Fruit fly (Drosophila melanogaster) whole organism, embryonic: Measurements from ENCODE around the gene GAPcenA.

Source experiments
- Atf-2 ChIP-seq: fragments of 200-800 bp; sonication (Bioruptor generic); optimal IDR thresholded peaks from 2 replicates; lab custom pipeline; 2016; ENCODE audit warnings: missing biosample characterization, missing genetic modification characterization
- B-H1 ChIP-seq: fragments of 200-800 bp; sonication (Bioruptor generic); IDR thresholded peaks from 3 replicates; pipeline ENCODE4 v1.3.6; 2022; ENCODE audit warnings: missing biosample characterization, missing genetic modification characterization
- CG10267 ChIP-seq: fragments of 200-800 bp; sonication (Bioruptor generic); optimal IDR thresholded peaks from 2 replicates; lab custom pipeline; 2018; ENCODE audit warnings: missing biosample characterization, mild to moderate bottlenecking, missing genetic modification characterization, moderate library complexity
- CG14441 ChIP-seq: fragments of 200-800 bp; sonication (Bioruptor generic); IDR thresholded peaks from 2 replicates; pipeline ENCODE4 v1.3.6; 2022; ENCODE audit warnings: missing biosample characterization, missing genetic modification characterization
- CG14965 ChIP-seq: fragments of 200-800 bp; sonication (Bioruptor generic); optimal IDR thresholded peaks from 2 replicates; lab custom pipeline; 2016; ENCODE audit warnings: missing biosample characterization, missing genetic modification characterization, borderline replicate concordance
- CG15011 ChIP-seq: fragments of 200-800 bp; sonication (Bioruptor generic); optimal IDR thresholded peaks from 3 replicates; lab custom pipeline; 2018; ENCODE audit warnings: missing biosample characterization, mild to moderate bottlenecking, missing genetic modification characterization
- CG17186 ChIP-seq: fragments of 200-800 bp; sonication (Bioruptor generic); optimal IDR thresholded peaks from 3 replicates; lab custom pipeline; 2017; ENCODE audit warnings: missing biosample characterization, missing genetic modification reagents, missing genetic modification characterization
- CG17612 ChIP-seq: fragments of 200-800 bp; sonication (Bioruptor generic); IDR thresholded peaks from 2 replicates; pipeline ENCODE4 v1.3.6; 2022; ENCODE audit warnings: missing biosample characterization, missing genetic modification characterization
- CG1832 ChIP-seq: fragments of 200-800 bp; sonication (Bioruptor generic); optimal IDR thresholded peaks from 2 replicates; lab custom pipeline; 2017; ENCODE audit warnings: missing biosample characterization, mild to moderate bottlenecking, missing genetic modification characterization, inconsistent platforms
- CG18619 ChIP-seq: fragments of 200-800 bp; sonication (Bioruptor generic); optimal IDR thresholded peaks from 3 replicates; lab custom pipeline; 2017; ENCODE audit warnings: missing biosample characterization, mild to moderate bottlenecking, missing genetic modification characterization
- CG2129 ChIP-seq: fragments of 200-800 bp; sonication (Bioruptor generic); IDR thresholded peaks from 2 replicates; pipeline ENCODE4 v1.3.6; 2022; ENCODE audit warnings: missing biosample characterization, missing genetic modification characterization; ENCODE audit not compliant: partially characterized antibody
- CG3065 ChIP-seq: fragments of 200-800 bp; sonication (Bioruptor generic); optimal IDR thresholded peaks from 2 replicates; lab custom pipeline; 2016; ENCODE audit warnings: missing biosample characterization, missing genetic modification characterization
- CG32532 ChIP-seq: fragments of 200-800 bp; sonication (Bioruptor generic); IDR thresholded peaks from 2 replicates; pipeline ENCODE4 v1.3.6; 2022; ENCODE audit warnings: missing biosample characterization, missing genetic modification characterization
- CG32772 ChIP-seq: fragments of 200-800 bp; sonication (Bioruptor generic); IDR thresholded peaks from 2 replicates; pipeline ENCODE4 v1.3.6; 2022; ENCODE audit warnings: missing biosample characterization, missing genetic modification characterization
- CG3281 ChIP-seq: fragments of 200-800 bp; sonication (Bioruptor generic); optimal IDR thresholded peaks from 3 replicates; lab custom pipeline; 2017; ENCODE audit warnings: missing biosample characterization, mild to moderate bottlenecking, missing genetic modification characterization
- CG34422 ChIP-seq: fragments of 200-800 bp; sonication (Bioruptor generic); IDR thresholded peaks from 3 replicates; pipeline ENCODE4 v1.3.6; 2022; ENCODE audit warnings: missing biosample characterization, missing genetic modification characterization
- CG4424 ChIP-seq: fragments of 200-800 bp; sonication (Bioruptor generic); optimal IDR thresholded peaks from 3 replicates; lab custom pipeline; 2016; ENCODE audit warnings: missing biosample characterization, missing genetic modification characterization
- CG4820 ChIP-seq: fragments of 200-800 bp; sonication (Bioruptor generic); optimal IDR thresholded peaks from 3 replicates; lab custom pipeline; 2016; ENCODE audit warnings: missing biosample characterization, missing genetic modification characterization
- CG6854 ChIP-seq: fragments of 200-800 bp; sonication (Bioruptor generic); optimal IDR thresholded peaks from 3 replicates; lab custom pipeline; 2017; ENCODE audit warnings: missing biosample characterization, mild to moderate bottlenecking, missing genetic modification characterization
- CG7987 ChIP-seq: fragments of 200-800 bp; sonication (Bioruptor generic); optimal IDR thresholded peaks from 2 replicates; lab custom pipeline; 2018; ENCODE audit warnings: missing biosample characterization, mild to moderate bottlenecking, missing genetic modification characterization, moderate library complexity
- Ets65A ChIP-seq: fragments of 200-800 bp; sonication (Bioruptor generic); peaks from one replicate; lab custom pipeline; 2016; ENCODE audit warnings: missing biosample characterization, missing genetic modification characterization
- Ets97D ChIP-seq: fragments of 200-800 bp; sonication (Bioruptor generic); optimal IDR thresholded peaks from 3 replicates; lab custom pipeline; 2016; ENCODE audit warnings: missing biosample characterization, missing genetic modification characterization
- HLHmδ ChIP-seq: fragments of 200-800 bp; sonication (Bioruptor generic); optimal IDR thresholded peaks from 2 replicates; lab custom pipeline; 2018; ENCODE audit warnings: missing biosample characterization, mild to moderate bottlenecking, missing genetic modification characterization, moderate library complexity
- Hey ChIP-seq: fragments of 200-800 bp; sonication (Bioruptor generic); optimal IDR thresholded peaks from 3 replicates; lab custom pipeline; 2018; ENCODE audit warnings: missing biosample characterization, mild to moderate bottlenecking, missing genetic modification characterization
- Hr3 ChIP-seq: fragments of 200-800 bp; sonication (Bioruptor generic); optimal IDR thresholded peaks from 3 replicates; lab custom pipeline; 2016; ENCODE audit warnings: missing biosample characterization, missing genetic modification characterization
- Hr39 ChIP-seq: fragments of >200 bp; optimal IDR thresholded peaks from 2 replicates; lab custom pipeline; 2017
- Lim3 ChIP-seq: fragments of 200-800 bp; sonication (Bioruptor generic); IDR thresholded peaks from 2 replicates; pipeline ENCODE4 v1.3.6; 2022; ENCODE audit warnings: missing biosample characterization, missing genetic modification characterization
- Med ChIP-seq: fragments of 200-800 bp; sonication (Bioruptor generic); peaks from one replicate; lab custom pipeline; 2016; ENCODE audit warnings: missing biosample characterization, missing genetic modification characterization, mild to moderate bottlenecking, inconsistent platforms, moderate library complexity
- Poxn ChIP-seq: fragments of 200-800 bp; sonication (Bioruptor generic); IDR thresholded peaks from 2 replicates; pipeline ENCODE4 v1.3.6; 2022; ENCODE audit warnings: missing biosample characterization, missing genetic modification characterization
- Ptx1 ChIP-seq: fragments of 200-800 bp; sonication (Bioruptor generic); IDR thresholded peaks from 2 replicates; pipeline ENCODE4 v1.3.6; 2022; ENCODE audit warnings: missing biosample characterization, missing genetic modification characterization
- al ChIP-seq: fragments of 200-800 bp; sonication (Bioruptor generic); IDR thresholded peaks from 2 replicates; pipeline ENCODE4 v1.3.6; 2022; ENCODE audit warnings: missing biosample characterization, missing genetic modification characterization
- bowl ChIP-seq: fragments of 200-800 bp; sonication (Bioruptor generic); IDR thresholded peaks from 2 replicates; pipeline ENCODE4 v1.3.6; 2022; ENCODE audit warnings: missing biosample characterization, missing genetic modification characterization
- chm ChIP-seq: fragments of 200-800 bp; sonication (Bioruptor generic); IDR thresholded peaks from 2 replicates; pipeline ENCODE4 v1.3.6; 2022; ENCODE audit warnings: missing biosample characterization, missing genetic modification characterization
- crc ChIP-seq: fragments of 200-800 bp; sonication (Bioruptor generic); optimal IDR thresholded peaks from 2 replicates; lab custom pipeline; 2016; ENCODE audit warnings: missing biosample characterization, missing genetic modification characterization
- fd64A ChIP-seq: fragments of 200-800 bp; sonication (Bioruptor generic); optimal IDR thresholded peaks from 3 replicates; lab custom pipeline; 2018; ENCODE audit warnings: missing biosample characterization, mild to moderate bottlenecking, missing genetic modification characterization
- grau ChIP-seq: fragments of 200-800 bp; optimal IDR thresholded peaks from 3 replicates; lab custom pipeline; 2019; ENCODE audit warnings: missing biosample characterization, mild to moderate bottlenecking, missing genetic modification characterization, moderate library complexity
- gsb ChIP-seq: fragments of 200-800 bp; sonication (Bioruptor generic); IDR thresholded peaks from 2 replicates; pipeline ENCODE4 v1.3.6; 2022; ENCODE audit warnings: missing biosample characterization, missing genetic modification characterization
- hb ChIP-seq: fragments of 200-800 bp; sonication (Bioruptor generic); IDR thresholded peaks from 3 replicates; pipeline ENCODE4 v1.3.6; 2022; ENCODE audit warnings: missing biosample characterization, missing genetic modification characterization; ENCODE audit not compliant: partially characterized antibody
- ken ChIP-seq: fragments of 200-800 bp; sonication (Bioruptor generic); IDR thresholded peaks from 3 replicates; pipeline ENCODE4 v1.3.6; 2022; ENCODE audit warnings: missing biosample characterization, missing genetic modification characterization
- klu ChIP-seq: fragments of 200-800 bp; sonication (Bioruptor generic); IDR thresholded peaks from 2 replicates; pipeline ENCODE4 v1.3.6; 2022; ENCODE audit warnings: missing biosample characterization, missing genetic modification characterization
- onecut ChIP-seq: fragments of 200-800 bp; sonication (Bioruptor generic); IDR thresholded peaks from 2 replicates; pipeline ENCODE4 v1.3.6; 2022; ENCODE audit warnings: missing biosample characterization, missing genetic modification characterization
- pan ChIP-seq, 4 experiments: fragments of >200 bp in 3 of 4; fragments of 200-800 bp in 1 of 4; sonication (Bioruptor generic) in 1 of 4; optimal IDR thresholded peaks in 3 of 4; IDR thresholded peaks in 1 of 4; 2 replicates each; pipeline versions ENCODE4 v1.3.6 to Lab custom; 2017 to 2022; ENCODE audit warnings: missing biosample characterization in 2 of 4, missing genetic modification characterization in 2 of 4, mixed read lengths in 1 of 4
- pita ChIP-seq: fragments of 200-800 bp; sonication (Bioruptor generic); optimal IDR thresholded peaks from 2 replicates; lab custom pipeline; 2017; ENCODE audit warnings: missing biosample characterization, mild to moderate bottlenecking, missing genetic modification characterization
- ranshi ChIP-seq: fragments of 200-800 bp; sonication (Bioruptor generic); IDR thresholded peaks from 2 replicates; pipeline ENCODE4 v1.3.6; 2022; ENCODE audit warnings: missing biosample characterization, missing genetic modification characterization
- sens ChIP-seq: fragments of 200-800 bp; sonication (Bioruptor generic); peaks from one replicate; lab custom pipeline; 2016; ENCODE audit warnings: missing biosample characterization, missing genetic modification characterization
- stwl ChIP-seq: fragments of 200-800 bp; sonication (Bioruptor generic); optimal IDR thresholded peaks from 3 replicates; lab custom pipeline; 2018; ENCODE audit warnings: missing biosample characterization, mild to moderate bottlenecking, missing genetic modification characterization, moderate library complexity
- tgo ChIP-seq: fragments of 200-800 bp; sonication (Bioruptor generic); IDR thresholded peaks from 3 replicates; pipeline ENCODE4 v1.3.6; 2022; ENCODE audit warnings: missing biosample characterization, missing genetic modification characterization
- trem ChIP-seq: fragments of 200-800 bp; optimal IDR thresholded peaks from 3 replicates; lab custom pipeline; 2019; ENCODE audit warnings: missing biosample characterization, mild to moderate bottlenecking, missing genetic modification characterization, moderate library complexity
- trh ChIP-seq: fragments of 200-800 bp; sonication (Bioruptor generic); optimal IDR thresholded peaks from 2 replicates; lab custom pipeline; 2016; ENCODE audit warnings: missing biosample characterization, missing genetic modification characterization
- twi ChIP-seq: fragments of 200-800 bp; optimal IDR thresholded peaks from 2 replicates; lab custom pipeline; 2019; ENCODE audit warnings: missing biosample characterization, mild to moderate bottlenecking, missing genetic modification characterization, moderate library complexity
- zfh1 ChIP-seq: fragments of 200-800 bp; sonication (Bioruptor generic); IDR thresholded peaks from 3 replicates; pipeline ENCODE4 v1.3.6; 2022; ENCODE audit warnings: missing biosample characterization, missing genetic modification characterization

Gene GAPcenA

DNA sequence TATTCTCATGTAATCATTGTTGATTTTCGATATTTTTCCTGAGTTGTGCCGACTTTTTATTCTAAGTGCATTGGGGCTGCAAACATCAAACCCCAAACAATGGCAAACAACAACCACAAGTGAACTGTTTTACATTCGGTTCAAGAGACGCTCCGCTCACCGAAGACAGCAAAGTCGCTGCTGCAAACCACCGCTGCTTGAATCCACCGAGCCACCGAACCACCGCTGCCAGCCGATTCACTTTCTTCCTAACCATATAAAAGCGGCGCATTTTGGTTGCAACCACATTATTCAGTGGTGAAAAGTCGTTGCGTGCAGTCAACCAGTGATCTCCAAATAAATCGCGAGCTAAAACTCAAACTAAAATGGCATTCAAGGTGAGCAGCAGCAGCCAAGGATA lies 10.0 kb upstream of the GAPcenA start, which contains the start of gene Cpr66Cb:
TSS of gene Cpr66Cb (plus strand) at position 301 of the 400 bp plus-strand sequence.
- TF ChIP-seq al (GFP tag; lab: Robert Waterston, UW) (no peak), ken (GFP tag; lab: Robert Waterston, UW) (no peak), B-H1 (GFP tag; lab: Robert Waterston, UW) (no peak), gsb (GFP tag; lab: Robert Waterston, UW) (no peak), CG32772 (GFP tag; lab: Robert Waterston, UW) (no peak), Poxn (no peak), Ets65A (GFP tag; lab: Kevin White, UChicago) (peak; percentile 62), twi (no peak), pan (optimal IDR thresholded peaks at IDR 0.05; lab: Kevin White, UChicago) (no peak), pan (GFP tag; optimal IDR thresholded peaks at IDR 0.05 in 1 of 2, IDR thresholded peaks at IDR 0.05 in 1 of 2) (no peak)

DNA sequence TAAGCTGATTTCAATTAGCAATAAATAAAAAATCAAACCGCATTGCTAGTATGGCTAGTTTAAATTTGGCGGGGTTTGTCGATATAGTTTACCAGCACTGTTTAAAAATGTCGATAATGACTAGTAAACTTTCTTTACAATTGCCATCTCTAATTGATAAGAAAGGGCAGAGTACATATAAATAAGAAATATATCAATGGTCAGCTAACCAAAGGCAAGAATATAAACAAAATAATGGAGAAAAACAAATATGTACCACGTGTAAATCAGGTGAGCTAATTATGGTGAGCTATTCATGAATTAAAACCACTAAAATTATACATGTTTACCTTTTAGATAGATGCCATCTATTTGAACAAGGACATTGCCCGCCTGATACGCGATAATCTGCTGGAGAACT lies 7.4 kb upstream of the GAPcenA start, which contains the start of gene Pex2:
TSS of gene Pex2 (plus strand) at position 131 of the 400 bp plus-strand sequence.
- TF ChIP-seq Atf-2 (no peak), pita (GFP tag; lab: Kevin White, UChicago) (no peak), sens (peak; percentile 78), grau (tag; lab: Kevin White, UChicago) (no peak), fd64A (GFP tag; lab: Kevin White, UChicago) (no peak), Lim3 (GFP tag; lab: Robert Waterston, UW) (no peak), CG14441 (GFP tag; lab: Robert Waterston, UW) (no peak), hb (GFP tag; lab: Robert Waterston, UW) (no peak), CG6854 (GFP tag; lab: Kevin White, UChicago) (no peak), chm (GFP tag; lab: Robert Waterston, UW) (no peak), CG3281 (no peak), HLHmδ (GFP tag; lab: Kevin White, UChicago) (no peak), CG1832 (GFP tag; lab: Kevin White, UChicago) (no peak), CG4820 (no peak), CG7987 (GFP tag; lab: Kevin White, UChicago) (no peak), tgo (GFP tag; lab: Robert Waterston, UW) (no peak), onecut (GFP tag; lab: Robert Waterston, UW) (no peak), CG15011 (no peak), CG2129 (no peak), trem (tag; lab: Kevin White, UChicago) (peak; percentile 36), Hey (no peak), klu (GFP tag; lab: Robert Waterston, UW) (no peak), bowl (GFP tag; lab: Robert Waterston, UW) (no peak), ranshi (GFP tag; lab: Robert Waterston, UW) (no peak), trh (GFP tag; lab: Kevin White, UChicago) (no peak), CG17612 (GFP tag; lab: Robert Waterston, UW) (no peak), stwl (tag; lab: Kevin White, UChicago) (peak; percentile 95), Ptx1 (no peak), Hr39 (lab: Kevin White, UChicago) (no peak), CG32532 (no peak), CG34422 (GFP tag; lab: Robert Waterston, UW) (no peak), CG17186 (GFP tag; lab: Kevin White, UChicago) (no peak), B-H1 (GFP tag; lab: Robert Waterston, UW) (no peak), CG18619 (GFP tag; lab: Kevin White, UChicago) (no peak), CG3065 (no peak), ken (GFP tag; lab: Robert Waterston, UW) (no peak), CG10267 (peak; percentile 96), crc (GFP tag; lab: Kevin White, UChicago) (peak; percentile 27), CG14965 (GFP tag; lab: Kevin White, UChicago) (no peak), CG4424 (no peak), Med (GFP tag; lab: Kevin White, UChicago) (peak; percentile 84), Ets97D (no peak), zfh1 (GFP tag; lab: Robert Waterston, UW) (no peak), Hr3 (GFP tag; lab: Kevin White, UChicago) (no peak)
